Worm (Caenorhabditis elegans) whole organism, midembryonic: ENCODE measurements around the gene glb-10.

ENCODE experiments used
- T22C8.4 ChIP-seq: fragments of 200-800 bp; sonication (Bioruptor generic); IDR thresholded peaks from 2 replicates; pipeline ENCODE4 v1.3.6; 2022; ENCODE audit warnings: missing genetic modification characterization, missing compliant biosample characterization
- cog-1 ChIP-seq: sonication (generic microtip); optimal IDR thresholded peaks from 2 replicates; lab custom pipeline; 2016; ENCODE audit warnings: missing genetic modification characterization, missing compliant biosample characterization
- flt-1 ChIP-seq: fragments of 200-800 bp; sonication (Bioruptor generic); IDR thresholded peaks from 2 replicates; pipeline ENCODE4 v1.3.6; 2022; ENCODE audit warnings: missing genetic modification characterization, missing compliant biosample characterization
- klf-2 ChIP-seq: fragments of 200-800 bp; sonication (Bioruptor generic); conservative IDR thresholded peaks from 2 replicates; pipeline ENCODE4 v1.3.6; 2022; ENCODE audit warnings: missing genetic modification reagents, missing genetic modification characterization, missing compliant biosample characterization
- med-1 ChIP-seq: sonication (generic microtip); optimal IDR thresholded peaks from 2 replicates; lab custom pipeline; 2017; ENCODE audit warnings: missing genetic modification characterization, mild to moderate bottlenecking, missing compliant biosample characterization, antibody characterized with exemption, missing genetic modification reagents; ENCODE audit not compliant: insufficient read depth
- ref-1 ChIP-seq: fragments of 200-800 bp; sonication (Bioruptor generic); conservative IDR thresholded peaks from 2 replicates; pipeline ENCODE4 v1.3.6; 2022; ENCODE audit warnings: missing genetic modification reagents, missing genetic modification characterization, missing compliant biosample characterization
- tab-1 ChIP-seq: fragments of 200-800 bp; sonication (Bioruptor generic); IDR thresholded peaks from 2 replicates; pipeline ENCODE4 v1.3.6; 2022; ENCODE audit warnings: missing genetic modification characterization, missing compliant biosample characterization
- ztf-23 ChIP-seq: fragments of 200-800 bp; sonication (Bioruptor generic); IDR thresholded peaks from 2 replicates; pipeline ENCODE4 v1.3.6; 2022; ENCODE audit warnings: missing genetic modification reagents, missing genetic modification characterization, missing compliant biosample characterization
- ztf-29 ChIP-seq: fragments of 200-800 bp; sonication (Bioruptor generic); IDR thresholded peaks from 2 replicates; pipeline ENCODE4 v1.3.6; 2022; ENCODE audit warnings: missing genetic modification reagents, missing genetic modification characterization, missing compliant biosample characterization

glb-10 gene

ce11 chrII:6345195-6346158 is 36.4 kb upstream of the glb-10 start, which contains the start of gene C32D5.8:
TSS of gene C32D5.8 (minus strand) at chrII:6345964.
- no peak for TF ChIP-seq T22C8.4 (GFP tag; lab: Robert Waterston, UW)
- no peak for TF ChIP-seq ref-1 (GFP tag; lab: Robert Waterston, UW)
- no peak for TF ChIP-seq flt-1 (GFP tag; lab: Robert Waterston, UW)
- no peak for TF ChIP-seq med-1 (GFP tag; lab: Kevin White, UChicago)
- 0 out of 2 replicates have a peak, but pooled peaks have one; percentile 21 for TF ChIP-seq ztf-23 (GFP tag; lab: Robert Waterston, UW)

- TF ChIP-seq tab-1 (GFP tag; lab: Robert Waterston, UW) (no peak), flt-1 (GFP tag; lab: Robert Waterston, UW) (no peak)
Measured at ce11 chrII:6344513-6344912, 35.4 kb upstream of the glb-10 start.

ce11 chrII:6343893-6344292 is 34.8 kb upstream of the glb-10 start, which contains the start of gene txt-18:
TSS of gene txt-18 (plus strand) at chrII:6344072.
- no peak for TF ChIP-seq ztf-23 (GFP tag; lab: Robert Waterston, UW)
- TF ChIP-seq T22C8.4 (GFP tag; lab: Robert Waterston, UW): no peak
- TF ChIP-seq flt-1 (GFP tag; lab: Robert Waterston, UW): no peak
- TF ChIP-seq tab-1 (GFP tag; lab: Robert Waterston, UW): no peak
- no peak for TF ChIP-seq cog-1 (tag; lab: Kevin White, UChicago)
- no peak for TF ChIP-seq ref-1 (GFP tag; lab: Robert Waterston, UW)
- no peak for TF ChIP-seq ztf-29
- TF ChIP-seq klf-2: no peak
- no peak for TF ChIP-seq med-1 (GFP tag; lab: Kevin White, UChicago)

ce11 chrII:6342455-6342854 is 33.4 kb upstream of the glb-10 start:
- TF ChIP-seq ref-1 (GFP tag; lab: Robert Waterston, UW): no peak
- no peak for TF ChIP-seq med-1 (GFP tag; lab: Kevin White, UChicago)
- TF ChIP-seq cog-1 (tag; lab: Kevin White, UChicago): no peak
- TF ChIP-seq flt-1 (GFP tag; lab: Robert Waterston, UW): no peak
- no peak for TF ChIP-seq tab-1 (GFP tag; lab: Robert Waterston, UW)
- TF ChIP-seq T22C8.4 (GFP tag; lab: Robert Waterston, UW): no peak
- TF ChIP-seq ztf-29: no peak
- no peak for TF ChIP-seq ztf-23 (GFP tag; lab: Robert Waterston, UW)
- TF ChIP-seq klf-2: no peak

ce11 chrII:6341076-6341475 is 32.0 kb upstream of the glb-10 start:
- TF ChIP-seq med-1 (GFP tag; lab: Kevin White, UChicago) (no peak), tab-1 (GFP tag; lab: Robert Waterston, UW) (no peak), klf-2 (no peak), cog-1 (tag; lab: Kevin White, UChicago) (no peak), ztf-29 (no peak), flt-1 (GFP tag; lab: Robert Waterston, UW) (no peak), ztf-23 (GFP tag; lab: Robert Waterston, UW) (no peak), T22C8.4 (GFP tag; lab: Robert Waterston, UW) (no peak), ref-1 (GFP tag; lab: Robert Waterston, UW) (no peak)

ce11 chrII:6339948-6340347 is 30.9 kb upstream of the glb-10 start, which contains the start of gene C32D5.7:
TSS of gene C32D5.7 (minus strand) at chrII:6340048.
- TF ChIP-seq ztf-23 (GFP tag; lab: Robert Waterston, UW): no peak
- TF ChIP-seq cog-1 (tag; lab: Kevin White, UChicago): no peak
- TF ChIP-seq ztf-29: no peak
- TF ChIP-seq tab-1 (GFP tag; lab: Robert Waterston, UW): no peak
- TF ChIP-seq ref-1 (GFP tag; lab: Robert Waterston, UW): no peak
- TF ChIP-seq T22C8.4 (GFP tag; lab: Robert Waterston, UW): no peak
- TF ChIP-seq med-1 (GFP tag; lab: Kevin White, UChicago): no peak
- TF ChIP-seq klf-2: no peak
- TF ChIP-seq flt-1 (GFP tag; lab: Robert Waterston, UW): no peak

ce11 chrII:6339511-6339910 is 30.4 kb upstream of the glb-10 start:
- TF ChIP-seq tab-1 (GFP tag; lab: Robert Waterston, UW) (no peak), ztf-29 (no peak), flt-1 (GFP tag; lab: Robert Waterston, UW) (no peak), T22C8.4 (GFP tag; lab: Robert Waterston, UW) (no peak), ref-1 (GFP tag; lab: Robert Waterston, UW) (no peak), klf-2 (no peak), med-1 (GFP tag; lab: Kevin White, UChicago) (no peak), ztf-23 (GFP tag; lab: Robert Waterston, UW) (no peak), cog-1 (tag; lab: Kevin White, UChicago) (no peak)

- TF ChIP-seq T22C8.4 (GFP tag; lab: Robert Waterston, UW) (no peak), klf-2 (no peak), tab-1 (GFP tag; lab: Robert Waterston, UW) (no peak), ztf-29 (no peak), med-1 (GFP tag; lab: Kevin White, UChicago) (no peak), flt-1 (GFP tag; lab: Robert Waterston, UW) (no peak), cog-1 (tag; lab: Kevin White, UChicago) (no peak), ref-1 (GFP tag; lab: Robert Waterston, UW) (no peak), ztf-23 (GFP tag; lab: Robert Waterston, UW) (no peak)
Measured at ce11 chrII:6335358-6335757, 26.3 kb upstream of the glb-10 start, which contains the start of gene C32D5.14. TSS of gene C32D5.14 (plus strand) at chrII:6335488.

- TF ChIP-seq ztf-29 (no peak), tab-1 (GFP tag; lab: Robert Waterston, UW) (no peak), klf-2 (no peak), ztf-23 (GFP tag; lab: Robert Waterston, UW) (no peak), T22C8.4 (GFP tag; lab: Robert Waterston, UW) (no peak), med-1 (GFP tag; lab: Kevin White, UChicago) (no peak), flt-1 (GFP tag; lab: Robert Waterston, UW) (no peak), ref-1 (GFP tag; lab: Robert Waterston, UW) (no peak), cog-1 (tag; lab: Kevin White, UChicago) (no peak)
Measured at ce11 chrII:6334745-6335260, 25.7 kb upstream of the glb-10 start.
